Fruit fly (Drosophila melanogaster) whole organism, embryonic: Measurements from ENCODE around the gene CG1142.

Source experiments
- Awh ChIP-seq: fragments of 200-800 bp; sonication (Bioruptor generic); IDR thresholded peaks from 2 replicates; pipeline ENCODE4, ENCODE4 v1.3.6; 2022; ENCODE audit warnings: missing biosample characterization, missing genetic modification characterization
- Bdp1 ChIP-seq: fragments of 200-800 bp; sonication (Bioruptor generic); optimal IDR thresholded peaks from 3 replicates; lab custom pipeline; 2016; ENCODE audit warnings: missing biosample characterization, missing genetic modification characterization
- CG11085 ChIP-seq: fragments of 200-800 bp; sonication (Bioruptor generic); IDR thresholded peaks from 2 replicates; pipeline ENCODE4 v1.3.6; 2022; ENCODE audit warnings: missing biosample characterization, missing genetic modification characterization
- CG11398 ChIP-seq: fragments of 200-800 bp; sonication (Bioruptor generic); optimal IDR thresholded peaks from 2 replicates; lab custom pipeline; 2016; ENCODE audit warnings: missing biosample characterization, missing genetic modification characterization
- CG11695 ChIP-seq: fragments of 200-800 bp; sonication (Bioruptor generic); IDR thresholded peaks from 3 replicates; pipeline ENCODE4 v1.3.6; 2022; ENCODE audit warnings: missing biosample characterization, missing genetic modification characterization
- CG12659 ChIP-seq: fragments of 200-800 bp; sonication (Bioruptor generic); optimal IDR thresholded peaks from 3 replicates; lab custom pipeline; 2017; ENCODE audit warnings: mild to moderate bottlenecking, missing biosample characterization, missing genetic modification reagents, missing genetic modification characterization
- CG14667 ChIP-seq: fragments of 200-800 bp; sonication (Bioruptor generic); IDR thresholded peaks from 2 replicates; pipeline ENCODE4 v1.3.6; 2022; ENCODE audit warnings: missing biosample characterization, missing genetic modification characterization
- CG14710 ChIP-seq: fragments of 200-800 bp; sonication (Bioruptor generic); optimal IDR thresholded peaks from 3 replicates; lab custom pipeline; 2019; ENCODE audit warnings: missing biosample characterization, mild to moderate bottlenecking, missing genetic modification characterization, moderate library complexity
- CG14860 ChIP-seq: fragments of 200-800 bp; sonication (Bioruptor generic); IDR thresholded peaks from 3 replicates; pipeline ENCODE4 v1.3.6; 2022; ENCODE audit warnings: missing biosample characterization, missing genetic modification characterization; ENCODE audit not compliant: partially characterized antibody
- CG17829 ChIP-seq: fragments of 200-800 bp; optimal IDR thresholded peaks from 2 replicates; lab custom pipeline; 2019; ENCODE audit warnings: missing biosample characterization, mild to moderate bottlenecking, missing genetic modification characterization, moderate library complexity
- CG18599 ChIP-seq: fragments of 200-800 bp; sonication (Bioruptor generic); optimal IDR thresholded peaks from 3 replicates; lab custom pipeline; 2017; ENCODE audit warnings: missing biosample characterization, missing genetic modification characterization, mild to moderate bottlenecking, moderate library complexity, missing genetic modification reagents
- CG31441 ChIP-seq: fragments of 200-800 bp; sonication (Bioruptor generic); IDR thresholded peaks from 2 replicates; pipeline ENCODE4 v1.3.6; 2022; ENCODE audit warnings: missing biosample characterization, missing genetic modification characterization
- CG3847 ChIP-seq: fragments of 200-800 bp; sonication (Bioruptor generic); IDR thresholded peaks from 2 replicates; pipeline ENCODE4 v1.3.6; 2022; ENCODE audit warnings: missing biosample characterization, missing genetic modification characterization
- CG4360 ChIP-seq: fragments of 200-800 bp; sonication (Bioruptor generic); IDR thresholded peaks from 2 replicates; pipeline ENCODE4 v1.3.6; 2022; ENCODE audit warnings: missing biosample characterization, missing genetic modification characterization
- CG43689 ChIP-seq: fragments of 200-800 bp; sonication (Bioruptor generic); IDR thresholded peaks from 2 replicates; pipeline ENCODE4 v1.3.6; 2022; ENCODE audit warnings: missing biosample characterization, missing genetic modification characterization
- CG4617 ChIP-seq: fragments of 200-800 bp; sonication (Bioruptor generic); optimal IDR thresholded peaks from 3 replicates; lab custom pipeline; 2016; ENCODE audit warnings: missing biosample characterization, missing genetic modification characterization, borderline replicate concordance
- CG5245 ChIP-seq: fragments of 200-800 bp; sonication (Bioruptor generic); optimal IDR thresholded peaks from 3 replicates; lab custom pipeline; 2016; ENCODE audit warnings: missing biosample characterization, missing genetic modification characterization
- CG6765 ChIP-seq: fragments of 200-800 bp; sonication (Bioruptor generic); optimal IDR thresholded peaks from 3 replicates; lab custom pipeline; 2017; ENCODE audit warnings: missing biosample characterization, mild to moderate bottlenecking, missing genetic modification characterization
- CG6813 ChIP-seq: fragments of 200-800 bp; sonication (Bioruptor generic); optimal IDR thresholded peaks from 2 replicates; lab custom pipeline; 2017; ENCODE audit warnings: missing biosample characterization, missing genetic modification characterization, mild to moderate bottlenecking, moderate library complexity, missing genetic modification reagents
- CG7357 ChIP-seq: fragments of 200-800 bp; sonication (Bioruptor generic); IDR thresholded peaks from 3 replicates; pipeline ENCODE4 v1.3.6; 2022; ENCODE audit warnings: missing biosample characterization, missing genetic modification characterization
- CG7745 ChIP-seq: fragments of 200-800 bp; sonication (Bioruptor generic); optimal IDR thresholded peaks from 2 replicates; lab custom pipeline; 2018; ENCODE audit warnings: missing biosample characterization, mild to moderate bottlenecking, missing genetic modification characterization, moderate library complexity
- CG8388 ChIP-seq: fragments of 200-800 bp; sonication (Bioruptor generic); optimal IDR thresholded peaks from 2 replicates; lab custom pipeline; 2019; ENCODE audit warnings: missing biosample characterization, mild to moderate bottlenecking, missing genetic modification characterization, moderate library complexity
- CG8765 ChIP-seq: fragments of 200-800 bp; sonication (Bioruptor generic); IDR thresholded peaks from 2 replicates; pipeline ENCODE4 v1.3.6; 2022; ENCODE audit warnings: missing biosample characterization, missing genetic modification characterization
- CTCF ChIP-seq: fragments of 200-800 bp; sonication (Bioruptor generic); optimal IDR thresholded peaks from 2 replicates; lab custom pipeline; 2017; ENCODE audit warnings: missing biosample characterization, mild to moderate bottlenecking, missing genetic modification characterization, moderate library complexity
- Dad ChIP-seq: fragments of 200-800 bp; sonication (Bioruptor generic); optimal IDR thresholded peaks from 3 replicates; lab custom pipeline; 2016; ENCODE audit warnings: missing biosample characterization, missing genetic modification characterization
- Dbx ChIP-seq: fragments of 200-800 bp; sonication (Bioruptor generic); IDR thresholded peaks from 3 replicates; pipeline ENCODE4 v1.3.6; 2022; ENCODE audit warnings: missing biosample characterization, missing genetic modification characterization
- Ets97D ChIP-seq: fragments of 200-800 bp; sonication (Bioruptor generic); optimal IDR thresholded peaks from 3 replicates; lab custom pipeline; 2016; ENCODE audit warnings: missing biosample characterization, missing genetic modification characterization
- MBD-R2 ChIP-seq: fragments of 200-800 bp; sonication (Bioruptor generic); IDR thresholded peaks from 2 replicates; pipeline ENCODE4 v1.3.6; 2022; ENCODE audit warnings: missing biosample characterization, missing genetic modification characterization
- Mes4 ChIP-seq: fragments of 200-800 bp; sonication (Bioruptor generic); optimal IDR thresholded peaks from 2 replicates; lab custom pipeline; 2016; ENCODE audit warnings: missing biosample characterization, missing genetic modification characterization
- Oaz ChIP-seq: fragments of 200-800 bp; sonication (Bioruptor generic); IDR thresholded peaks from 2 replicates; pipeline ENCODE4 v1.3.6; 2022; ENCODE audit warnings: missing biosample characterization, missing genetic modification characterization
- Pdp1 ChIP-seq, 2 experiments: fragments of 200-800 bp; sonication (Bioruptor generic); optimal IDR thresholded peaks; 3 replicates each; lab custom pipeline; 2016; ENCODE audit warnings: missing biosample characterization in 2 of 2, missing genetic modification characterization in 2 of 2, mild to moderate bottlenecking in 1 of 2, moderate library complexity in 1 of 2
- Scr ChIP-seq: fragments of 200-800 bp; sonication (Bioruptor generic); IDR thresholded peaks from 2 replicates; pipeline ENCODE4 v1.3.6; 2022; ENCODE audit warnings: missing biosample characterization, missing genetic modification characterization; ENCODE audit not compliant: partially characterized antibody
- Six4 ChIP-seq: fragments of 200-800 bp; sonication (Bioruptor generic); optimal IDR thresholded peaks from 2 replicates; lab custom pipeline; 2016; ENCODE audit warnings: missing biosample characterization, missing genetic modification characterization
- Sox100B ChIP-seq: fragments of 200-800 bp; sonication (Bioruptor generic); optimal IDR thresholded peaks from 3 replicates; lab custom pipeline; 2018; ENCODE audit warnings: missing biosample characterization, mild to moderate bottlenecking, missing genetic modification characterization
- Sox102F ChIP-seq: fragments of 200-800 bp; sonication (Bioruptor generic); optimal IDR thresholded peaks from 2 replicates; lab custom pipeline; 2018; ENCODE audit warnings: missing biosample characterization, mild to moderate bottlenecking, missing genetic modification characterization, moderate library complexity
- Sry-β ChIP-seq: fragments of 200-800 bp; sonication (Bioruptor generic); optimal IDR thresholded peaks from 2 replicates; lab custom pipeline; 2018; ENCODE audit warnings: missing biosample characterization, mild to moderate bottlenecking, missing genetic modification characterization, moderate library complexity
- Usf ChIP-seq: fragments of 200-800 bp; sonication (Bioruptor generic); optimal IDR thresholded peaks from 2 replicates; lab custom pipeline; 2017; ENCODE audit warnings: missing genotype, missing biosample characterization, missing genetic modification characterization
- amos ChIP-seq: fragments of 200-800 bp; sonication (Bioruptor generic); IDR thresholded peaks from 2 replicates; pipeline ENCODE4 v1.3.6; 2022; ENCODE audit warnings: missing biosample characterization, missing genetic modification characterization; ENCODE audit not compliant: partially characterized antibody
- ase ChIP-seq: fragments of 200-800 bp; sonication (Bioruptor generic); IDR thresholded peaks from 3 replicates; pipeline ENCODE4 v1.3.6; 2022; ENCODE audit warnings: missing biosample characterization, missing genetic modification characterization
- bcd ChIP-seq: fragments of 200-800 bp; sonication (Bioruptor generic); optimal IDR thresholded peaks from 2 replicates; lab custom pipeline; 2017; ENCODE audit warnings: missing biosample characterization, mild to moderate bottlenecking, missing genetic modification characterization
- bsh ChIP-seq, 2 experiments: fragments of 200-800 bp; sonication (Bioruptor generic); optimal IDR thresholded peaks; 2 replicates each; lab custom pipeline; 2017 to 2018; ENCODE audit warnings: mild to moderate bottlenecking in 2 of 2, missing biosample characterization in 2 of 2, missing genetic modification characterization in 2 of 2, moderate library complexity in 1 of 2
- btn ChIP-seq: fragments of 200-800 bp; sonication (Bioruptor generic); optimal IDR thresholded peaks from 2 replicates; lab custom pipeline; 2016; ENCODE audit warnings: missing biosample characterization, missing genetic modification characterization
- cwo ChIP-seq: fragments of 200-800 bp; sonication (Bioruptor generic); optimal IDR thresholded peaks from 3 replicates; lab custom pipeline; 2017; ENCODE audit warnings: missing biosample characterization, missing genetic modification characterization, mild to moderate bottlenecking, moderate library complexity, missing genetic modification reagents
- gcm ChIP-seq: fragments of 200-800 bp; sonication (Bioruptor generic); optimal IDR thresholded peaks from 2 replicates; lab custom pipeline; 2019; ENCODE audit warnings: missing biosample characterization, mild to moderate bottlenecking, missing genetic modification characterization, moderate library complexity
- gem ChIP-seq: fragments of 200-800 bp; sonication (Bioruptor generic); optimal IDR thresholded peaks from 2 replicates; lab custom pipeline; 2019; ENCODE audit warnings: missing biosample characterization, mild to moderate bottlenecking, missing genetic modification characterization, moderate library complexity
- hb ChIP-seq: fragments of 200-800 bp; sonication (Bioruptor generic); IDR thresholded peaks from 3 replicates; pipeline ENCODE4 v1.3.6; 2022; ENCODE audit warnings: missing biosample characterization, missing genetic modification characterization; ENCODE audit not compliant: partially characterized antibody
- sr ChIP-seq: fragments of 200-800 bp; sonication (Bioruptor generic); IDR thresholded peaks from 3 replicates; pipeline ENCODE4 v1.3.6; 2022; ENCODE audit warnings: missing biosample characterization, missing genetic modification characterization
- stc ChIP-seq: fragments of 200-800 bp; sonication (Bioruptor generic); IDR thresholded peaks from 2 replicates; pipeline ENCODE4 v1.3.6; 2022; ENCODE audit warnings: missing biosample characterization, missing genetic modification characterization
- usp ChIP-seq: fragments of >200 bp; optimal IDR thresholded peaks from 2 replicates; lab custom pipeline; 2017; ENCODE audit warnings: missing biosample characterization, missing genetic modification characterization
- yki ChIP-seq: fragments of >200 bp; optimal IDR thresholded peaks from 3 replicates; lab custom pipeline; 2018
- zen ChIP-seq: fragments of 200-800 bp; sonication (Bioruptor generic); optimal IDR thresholded peaks from 3 replicates; lab custom pipeline; 2018; ENCODE audit warnings: missing biosample characterization, mild to moderate bottlenecking, missing genetic modification characterization, moderate library complexity

CG1142 gene

DNA sequence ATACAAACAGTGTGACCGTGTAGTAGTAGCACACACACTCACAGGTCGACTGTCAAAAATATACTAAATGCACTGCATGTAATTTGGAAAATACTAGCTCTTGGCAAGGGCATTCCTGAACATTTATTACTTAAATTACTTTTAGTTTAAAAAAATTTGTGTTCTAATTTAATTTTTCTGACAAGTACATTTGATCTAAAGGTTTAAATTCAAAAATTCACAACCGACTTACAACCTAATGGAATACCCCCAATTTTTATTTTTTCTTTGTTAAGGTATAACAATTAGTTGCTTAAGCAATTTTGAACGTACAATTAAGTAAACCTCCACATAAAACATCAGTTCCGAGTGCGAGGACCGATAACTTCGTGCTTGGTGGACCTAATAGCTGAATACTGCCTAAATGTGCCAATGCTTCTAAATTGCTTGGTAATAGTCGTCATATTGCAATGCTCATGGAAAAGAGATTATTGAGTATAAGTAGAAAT is at the start of gene CG1142 (continued):
- TF ChIP-seq CG12659 (GFP tag; lab: Kevin White, UChicago) (peak; percentile 99), usp (GFP tag; lab: Kevin White, UChicago) (no peak), Dad (GFP tag; lab: Kevin White, UChicago) (peak; percentile 94), gem (tag; lab: Kevin White, UChicago) (peak; percentile 100), CG7745 (peak; percentile 97), Usf (GFP tag; lab: Kevin White, UChicago) (peak; percentile 96), cwo (GFP tag; lab: Kevin White, UChicago) (peak; percentile 95), gcm (GFP tag; lab: Kevin White, UChicago) (peak; percentile 99), sr (GFP tag; lab: Robert Waterston, UW) (peak; percentile 94), Six4 (GFP tag; lab: Kevin White, UChicago) (peak; percentile 98), CTCF (peak; percentile 73), CG6813 (GFP tag; lab: Kevin White, UChicago) (peak; percentile 95), zen (tag; lab: Kevin White, UChicago) (peak; percentile 100), Pdp1 (GFP tag; optimal IDR thresholded peaks at IDR 0.05; lab: Kevin White, UChicago) (peak; percentile 97), stc (GFP tag; lab: Robert Waterston, UW) (peak; percentile 98), amos (GFP tag; lab: Robert Waterston, UW) (peak; percentile 14; the same call in 1 of the 2 replicates), CG18599 (GFP tag; lab: Kevin White, UChicago) (peak; percentile 98), ase (GFP tag; lab: Robert Waterston, UW) (peak; percentile 98), bsh (GFP tag; optimal IDR thresholded peaks at IDR 0.05; lab: Kevin White, UChicago) (peak in 1 of 2 experiments; percentile 99), Scr (0 out of 2 replicates have a peak, but pooled peaks have one; percentile 7), Bdp1 (GFP tag; lab: Kevin White, UChicago) (peak; percentile 92), CG14860 (GFP tag; lab: Robert Waterston, UW) (no peak), CG11085 (peak; percentile 96), yki (no peak), btn (peak; percentile 94), CG5245 (peak; percentile 97), Sox100B (GFP tag; lab: Kevin White, UChicago) (peak; percentile 98), CG11398 (peak; percentile 95), CG8765 (GFP tag; lab: Robert Waterston, UW) (peak; percentile 98), CG17829 (tag; lab: Kevin White, UChicago) (peak; percentile 100), Oaz (peak; percentile 98), Mes4 (GFP tag; lab: Kevin White, UChicago) (peak; percentile 97), CG14710 (peak; percentile 99), CG43689 (GFP tag; lab: Robert Waterston, UW) (peak; percentile 96), CG14667 (peak; percentile 96), MBD-R2 (GFP tag; lab: Robert Waterston, UW) (peak; percentile 98), Sry-β (peak; percentile 72), CG7357 (GFP tag; lab: Robert Waterston, UW) (peak; percentile 91), CG4617 (GFP tag; lab: Kevin White, UChicago) (peak; percentile 93), CG11695 (peak; percentile 99), Dbx (GFP tag; lab: Robert Waterston, UW) (peak; percentile 98), CG31441 (GFP tag; lab: Robert Waterston, UW) (peak; percentile 99), CG8388 (peak; percentile 99), Sox102F (peak; percentile 99), CG4360 (GFP tag; lab: Robert Waterston, UW) (peak; percentile 88), Ets97D (GFP tag; lab: Kevin White, UChicago) (peak; percentile 89), bcd (peak; percentile 97), hb (GFP tag; lab: Robert Waterston, UW) (no peak), Awh (peak; percentile 99), CG6765 (GFP tag; lab: Kevin White, UChicago) (peak; percentile 96), CG3847 (GFP tag; lab: Robert Waterston, UW) (peak; percentile 97)
